Fruit fly (Drosophila melanogaster): ENCODE data around the gene CG3437.

The CG3437 gene

dm6 chr3L:9460775-9461491 lies 3.5 kb upstream of the CG3437 start, which contains the start of the genes CG3434 and CG44838 (continued):
- TF ChIP-seq corto (GFP tag; optimal IDR thresholded peaks at IDR 0.05): peak; percentile 42
- peak; percentile 58 for TF ChIP-seq Vsx1 (GFP tag; optimal IDR thresholded peaks at IDR 0.05)
- TF ChIP-seq CG11696 (GFP tag; IDR thresholded peaks at IDR 0.05): peak; percentile 38
- peak; percentile 53 for TF ChIP-seq CG9609 (GFP tag; optimal IDR thresholded peaks at IDR 0.05)
- no peak for TF ChIP-seq CG1603 (tag; optimal IDR thresholded peaks at IDR 0.05)
- TF ChIP-seq pfk (GFP tag; optimal IDR thresholded peaks at IDR 0.05): no peak
- peak; percentile 75 for TF ChIP-seq scrt (GFP tag; optimal IDR thresholded peaks at IDR 0.05)
- peak; percentile 80 for TF ChIP-seq Six4 (GFP tag; optimal IDR thresholded peaks at IDR 0.05)
- TF ChIP-seq B-H2 (GFP tag; optimal IDR thresholded peaks at IDR 0.05): peak; percentile 79
- peak; percentile 77 for TF ChIP-seq Bdp1 (GFP tag; optimal IDR thresholded peaks at IDR 0.05)
- TF ChIP-seq CG10959 (GFP tag; IDR thresholded peaks at IDR 0.05): no peak
- peak; percentile 77 for TF ChIP-seq Dek (tag; optimal IDR thresholded peaks at IDR 0.05)
- TF ChIP-seq CG12219 (GFP tag; optimal IDR thresholded peaks at IDR 0.05): peak; percentile 29
- peak; percentile 35; the same call in 1 of the 2 replicates for TF ChIP-seq ap (GFP tag; IDR thresholded peaks at IDR 0.05)
- TF ChIP-seq croc (GFP tag; conservative IDR thresholded peaks at IDR 0.05): peak; percentile 55; the same call in 1 of the 3 replicates
- peak; percentile 86 for TF ChIP-seq CG12155 (GFP tag; optimal IDR thresholded peaks at IDR 0.05)
- peak; percentile 70; the same call in 1 of the 3 replicates for TF ChIP-seq ken (GFP tag; IDR thresholded peaks at IDR 0.05)
- peak; percentile 39 for TF ChIP-seq p53 (GFP tag; optimal IDR thresholded peaks at IDR 0.05)
- TF ChIP-seq Hmr (GFP tag; optimal IDR thresholded peaks at IDR 0.05): peak; percentile 83
- TF ChIP-seq hbn (GFP tag; IDR thresholded peaks at IDR 0.05; ENCODE audit: partially characterized antibody): no peak
- peak; percentile 42 for TF ChIP-seq peb (GFP tag; IDR thresholded peaks at IDR 0.05)
- TF ChIP-seq shn (GFP tag; optimal IDR thresholded peaks at IDR 0.05): peak; percentile 68
- peak; percentile 58 for TF ChIP-seq CG17186 (GFP tag; optimal IDR thresholded peaks at IDR 0.05)
- peak; percentile 31 for TF ChIP-seq CG3163 (GFP tag; optimal IDR thresholded peaks at IDR 0.05)
- TF ChIP-seq aop (GFP tag; IDR thresholded peaks at IDR 0.05): no peak
- TF ChIP-seq ase (GFP tag; IDR thresholded peaks at IDR 0.05): peak; percentile 73
- TF ChIP-seq Sox100B (GFP tag; optimal IDR thresholded peaks at IDR 0.05): peak; percentile 71
- peak; percentile 65 for TF ChIP-seq ara (GFP tag; IDR thresholded peaks at IDR 0.05)
- no peak for TF ChIP-seq CG5953 (GFP tag; IDR thresholded peaks at IDR 0.05)
- TF ChIP-seq CG31441 (GFP tag; IDR thresholded peaks at IDR 0.05): peak; percentile 87
- TF ChIP-seq CG7745 (tag; optimal IDR thresholded peaks at IDR 0.05): peak; percentile 97
- TF ChIP-seq CG7556 (GFP tag; optimal IDR thresholded peaks at IDR 0.05): peak; percentile 72
- peak; percentile 70 for TF ChIP-seq run (tag; optimal IDR thresholded peaks at IDR 0.05)
- peak; percentile 33 for TF ChIP-seq Scr (GFP tag; IDR thresholded peaks at IDR 0.05; ENCODE audit: partially characterized antibody)
- peak; percentile 86 for TF ChIP-seq Abd-B (GFP tag; optimal IDR thresholded peaks at IDR 0.05)
- peak; percentile 64 for TF ChIP-seq gro (GFP tag; optimal IDR thresholded peaks at IDR 0.05)
- peak; percentile 89 for TF ChIP-seq CG13775 (GFP tag; optimal IDR thresholded peaks at IDR 0.05)
- no peak for TF ChIP-seq zf30C (GFP tag; optimal IDR thresholded peaks at IDR 0.05)
- TF ChIP-seq Xbp1 (GFP tag; optimal IDR thresholded peaks at IDR 0.05): peak; percentile 88
- peak; percentile 76 for TF ChIP-seq CG14441 (GFP tag; IDR thresholded peaks at IDR 0.05)
- TF ChIP-seq CG2116 (GFP tag; optimal IDR thresholded peaks at IDR 0.05): peak; percentile 88
- TF ChIP-seq CG14014 (GFP tag; IDR thresholded peaks at IDR 0.05): peak; percentile 70
- TF ChIP-seq fd64A (GFP tag; optimal IDR thresholded peaks at IDR 0.05): peak; percentile 15
- TF ChIP-seq CG10462 (GFP tag; optimal IDR thresholded peaks at IDR 0.05): peak; percentile 73
- TF ChIP-seq Hmx (GFP tag; optimal IDR thresholded peaks at IDR 0.05): peak; percentile 26
- TF ChIP-seq CG15601 (tag; optimal IDR thresholded peaks at IDR 0.05): peak; percentile 98
- TF ChIP-seq Taf1 (GFP tag; IDR thresholded peaks at IDR 0.05): 0 out of 2 replicates have a peak, but pooled peaks have one; percentile 33
- peak; percentile 35 for TF ChIP-seq maf-S (GFP tag; optimal IDR thresholded peaks at IDR 0.05)
- peak; percentile 85 for TF ChIP-seq lab (GFP tag; optimal IDR thresholded peaks at IDR 0.05)
